Fruit fly (Drosophila melanogaster) whole organism, embryonic: ENCODE results near the gene Lamtor4.
A peak's percentile ranks its signal among the peaks of the same experiment; 100 is the strongest.

Experiments
- BEAF-32 ChIP-seq: fragments of 200-800 bp; sonication (Bioruptor generic); optimal IDR thresholded peaks from 3 replicates; lab custom pipeline; 2017; ENCODE audit warnings: missing biosample characterization, missing genetic modification characterization, mild to moderate bottlenecking, moderate library complexity, missing genetic modification reagents
- CG10147 ChIP-seq: fragments of 200-800 bp; sonication (Bioruptor generic); optimal IDR thresholded peaks from 2 replicates; lab custom pipeline; 2019; ENCODE audit warnings: missing biosample characterization, mild to moderate bottlenecking, missing genetic modification characterization, moderate library complexity
- CG10267 ChIP-seq: fragments of 200-800 bp; sonication (Bioruptor generic); optimal IDR thresholded peaks from 2 replicates; lab custom pipeline; 2018; ENCODE audit warnings: missing biosample characterization, mild to moderate bottlenecking, missing genetic modification characterization, moderate library complexity
- CG11085 ChIP-seq: fragments of 200-800 bp; sonication (Bioruptor generic); IDR thresholded peaks from 2 replicates; pipeline ENCODE4 v1.3.6; 2022; ENCODE audit warnings: missing biosample characterization, missing genetic modification characterization
- CG11560 ChIP-seq: fragments of 200-800 bp; sonication (Bioruptor generic); IDR thresholded peaks from 3 replicates; pipeline ENCODE4 v1.3.6; 2022; ENCODE audit warnings: missing biosample characterization, missing genetic modification characterization
- CG13424 ChIP-seq: fragments of 200-800 bp; sonication (Bioruptor generic); optimal IDR thresholded peaks from 2 replicates; lab custom pipeline; 2019; ENCODE audit warnings: missing biosample characterization, mild to moderate bottlenecking, missing genetic modification characterization, moderate library complexity
- CG14965 ChIP-seq: fragments of 200-800 bp; sonication (Bioruptor generic); optimal IDR thresholded peaks from 2 replicates; lab custom pipeline; 2016; ENCODE audit warnings: missing biosample characterization, missing genetic modification characterization, borderline replicate concordance
- CG17912 ChIP-seq: fragments of 200-800 bp; sonication (Bioruptor generic); optimal IDR thresholded peaks from 2 replicates; lab custom pipeline; 2018; ENCODE audit warnings: missing biosample characterization, mild to moderate bottlenecking, missing genetic modification characterization
- CG1792 ChIP-seq: fragments of 200-800 bp; sonication (Bioruptor generic); optimal IDR thresholded peaks from 2 replicates; lab custom pipeline; 2016; ENCODE audit warnings: missing biosample characterization, missing genetic modification characterization
- CG18262 ChIP-seq: fragments of 200-800 bp; optimal IDR thresholded peaks from 3 replicates; lab custom pipeline; 2019; ENCODE audit warnings: missing biosample characterization, mild to moderate bottlenecking, missing genetic modification characterization, moderate library complexity
- CG1832 ChIP-seq: fragments of 200-800 bp; sonication (Bioruptor generic); optimal IDR thresholded peaks from 2 replicates; lab custom pipeline; 2017; ENCODE audit warnings: missing biosample characterization, mild to moderate bottlenecking, missing genetic modification characterization, inconsistent platforms
- CG2202 ChIP-seq: fragments of 200-800 bp; sonication (Bioruptor generic); optimal IDR thresholded peaks from 2 replicates; lab custom pipeline; 2018; ENCODE audit warnings: missing biosample characterization, mild to moderate bottlenecking, missing genetic modification characterization
- CG4404 ChIP-seq: fragments of 200-800 bp; sonication (Bioruptor generic); IDR thresholded peaks from 2 replicates; pipeline ENCODE4 v1.3.6; 2022; ENCODE audit warnings: missing biosample characterization, missing genetic modification characterization
- CG4707 ChIP-seq: fragments of 200-800 bp; sonication (Bioruptor generic); optimal IDR thresholded peaks from 2 replicates; lab custom pipeline; 2018; ENCODE audit warnings: missing biosample characterization, mild to moderate bottlenecking, missing genetic modification characterization, moderate library complexity
- CG7372 ChIP-seq: fragments of 200-800 bp; sonication (Bioruptor generic); IDR thresholded peaks from 2 replicates; pipeline ENCODE4 v1.3.6; 2022; ENCODE audit warnings: missing biosample characterization, missing genetic modification characterization
- CrebB ChIP-seq: fragments of 200-800 bp; sonication (Bioruptor generic); optimal IDR thresholded peaks from 3 replicates; lab custom pipeline; 2018; ENCODE audit warnings: missing biosample characterization, mild to moderate bottlenecking, missing genetic modification characterization
- Dp ChIP-seq: fragments of 200-800 bp; sonication (Bioruptor generic); optimal IDR thresholded peaks from 2 replicates; lab custom pipeline; 2018; ENCODE audit warnings: missing biosample characterization, mild to moderate bottlenecking, missing genetic modification characterization, moderate library complexity
- H15 ChIP-seq: fragments of 200-800 bp; sonication (Bioruptor generic); IDR thresholded peaks from 3 replicates; pipeline ENCODE4 v1.3.6; 2022; ENCODE audit warnings: missing biosample characterization, missing genetic modification characterization
- Hand ChIP-seq: fragments of 200-800 bp; sonication (Bioruptor generic); optimal IDR thresholded peaks from 2 replicates; lab custom pipeline; 2017; ENCODE audit warnings: mild to moderate bottlenecking, missing biosample characterization, missing genetic modification reagents, missing genetic modification characterization
- Hr3 ChIP-seq: fragments of 200-800 bp; sonication (Bioruptor generic); optimal IDR thresholded peaks from 3 replicates; lab custom pipeline; 2016; ENCODE audit warnings: missing biosample characterization, missing genetic modification characterization
- Hr39 ChIP-seq: fragments of >200 bp; optimal IDR thresholded peaks from 2 replicates; lab custom pipeline; 2017
- Hr51 ChIP-seq, 2 experiments: fragments of 200-800 bp; sonication (Bioruptor generic); optimal IDR thresholded peaks; 2 replicates in 1 of 2; 3 replicates in 1 of 2; lab custom pipeline; 2016 to 2018; ENCODE audit warnings: missing biosample characterization in 2 of 2, missing genetic modification characterization in 2 of 2, mild to moderate bottlenecking in 1 of 2, moderate library complexity in 1 of 2
- Jarid2 ChIP-seq: fragments of 200-800 bp; sonication (Bioruptor generic); optimal IDR thresholded peaks from 3 replicates; lab custom pipeline; 2017; ENCODE audit warnings: mild to moderate bottlenecking, missing biosample characterization, missing genetic modification reagents, missing genetic modification characterization
- Kr ChIP-seq: fragments of 200-800 bp; sonication (Bioruptor generic); optimal IDR thresholded peaks from 2 replicates; lab custom pipeline; 2017; ENCODE audit warnings: missing biosample characterization, mild to moderate bottlenecking, missing genetic modification characterization
- Mes4 ChIP-seq: fragments of 200-800 bp; sonication (Bioruptor generic); optimal IDR thresholded peaks from 2 replicates; lab custom pipeline; 2016; ENCODE audit warnings: missing biosample characterization, missing genetic modification characterization
- Myb ChIP-seq: fragments of 200-800 bp; sonication (Bioruptor generic); optimal IDR thresholded peaks from 2 replicates; lab custom pipeline; 2016; ENCODE audit warnings: missing biosample characterization, missing genetic modification characterization
- NC2α ChIP-seq: fragments of 200-800 bp; sonication (Bioruptor generic); optimal IDR thresholded peaks from 2 replicates; lab custom pipeline; 2016; ENCODE audit warnings: missing biosample characterization, missing genetic modification characterization
- Oaz ChIP-seq: fragments of 200-800 bp; sonication (Bioruptor generic); IDR thresholded peaks from 2 replicates; pipeline ENCODE4 v1.3.6; 2022; ENCODE audit warnings: missing biosample characterization, missing genetic modification characterization
- Vsx1 ChIP-seq: fragments of 200-800 bp; sonication (Bioruptor generic); optimal IDR thresholded peaks from 2 replicates; lab custom pipeline; 2017; ENCODE audit warnings: missing biosample characterization, mild to moderate bottlenecking, missing genetic modification characterization, missing genetic modification reagents
- amos ChIP-seq: fragments of 200-800 bp; sonication (Bioruptor generic); IDR thresholded peaks from 2 replicates; pipeline ENCODE4 v1.3.6; 2022; ENCODE audit warnings: missing biosample characterization, missing genetic modification characterization; ENCODE audit not compliant: partially characterized antibody
- crol ChIP-seq: fragments of 200-800 bp; sonication (Bioruptor generic); IDR thresholded peaks from 2 replicates; pipeline ENCODE4 v1.3.6; 2022; ENCODE audit warnings: missing biosample characterization, missing genetic modification characterization
- fru ChIP-seq: fragments of >200 bp; optimal IDR thresholded peaks from 2 replicates; lab custom pipeline; 2017
- gem ChIP-seq: fragments of 200-800 bp; sonication (Bioruptor generic); optimal IDR thresholded peaks from 2 replicates; lab custom pipeline; 2019; ENCODE audit warnings: missing biosample characterization, mild to moderate bottlenecking, missing genetic modification characterization, moderate library complexity
- ham ChIP-seq: fragments of 200-800 bp; sonication (Bioruptor generic); IDR thresholded peaks from 2 replicates; pipeline ENCODE4 v1.3.6; 2022; ENCODE audit warnings: missing biosample characterization, missing genetic modification characterization
- hbn ChIP-seq: fragments of 200-800 bp; sonication (Bioruptor generic); IDR thresholded peaks from 2 replicates; pipeline ENCODE4 v1.3.6; 2022; ENCODE audit warnings: missing biosample characterization, missing genetic modification characterization; ENCODE audit not compliant: partially characterized antibody
- her ChIP-seq: fragments of 200-800 bp; sonication (Bioruptor generic); optimal IDR thresholded peaks from 2 replicates; lab custom pipeline; 2016; ENCODE audit warnings: missing biosample characterization, missing genetic modification characterization
- ind ChIP-seq: fragments of 200-800 bp; sonication (Bioruptor generic); optimal IDR thresholded peaks from 3 replicates; lab custom pipeline; 2016; ENCODE audit warnings: missing biosample characterization, missing genetic modification characterization
- jing ChIP-seq: fragments of 200-800 bp; sonication (Bioruptor generic); optimal IDR thresholded peaks from 2 replicates; lab custom pipeline; 2018; ENCODE audit warnings: missing biosample characterization, mild to moderate bottlenecking, missing genetic modification characterization
- nerfin-2 ChIP-seq: fragments of 200-800 bp; sonication (Bioruptor generic); IDR thresholded peaks from 2 replicates; pipeline ENCODE4 v1.3.6; 2022; ENCODE audit warnings: missing biosample characterization, missing genetic modification characterization; ENCODE audit not compliant: partially characterized antibody
- org-1 ChIP-seq: fragments of 200-800 bp; sonication (Bioruptor generic); optimal IDR thresholded peaks from 2 replicates; lab custom pipeline; 2017; ENCODE audit warnings: missing biosample characterization, missing genetic modification characterization
- prd ChIP-seq, 3 experiments: fragments of >200 bp in 2 of 3; fragments of 200-800 bp in 1 of 3; sonication (Bioruptor generic) in 1 of 3; optimal IDR thresholded peaks in 2 of 3; IDR thresholded peaks in 1 of 3; 2 replicates in 2 of 3; 3 replicates in 1 of 3; pipeline versions ENCODE4 v1.3.6 to Lab custom; 2017 to 2022; ENCODE audit warnings: missing biosample characterization in 1 of 3, missing genetic modification characterization in 1 of 3
- row ChIP-seq: fragments of 200-800 bp; sonication (Bioruptor generic); IDR thresholded peaks from 3 replicates; pipeline ENCODE4 v1.3.6; 2022; ENCODE audit warnings: missing biosample characterization, missing genetic modification characterization
- salm ChIP-seq: fragments of 200-800 bp; sonication (Bioruptor generic); optimal IDR thresholded peaks from 2 replicates; lab custom pipeline; 2018; ENCODE audit warnings: missing biosample characterization, mild to moderate bottlenecking, missing genetic modification characterization
- sens ChIP-seq: fragments of 200-800 bp; sonication (Bioruptor generic); peaks from one replicate; lab custom pipeline; 2016; ENCODE audit warnings: missing biosample characterization, missing genetic modification characterization
- sima ChIP-seq: fragments of 200-800 bp; sonication (Bioruptor generic); optimal IDR thresholded peaks from 2 replicates; lab custom pipeline; 2016; ENCODE audit warnings: missing biosample characterization, missing genetic modification characterization
- sqz ChIP-seq: fragments of 200-800 bp; sonication (Bioruptor generic); optimal IDR thresholded peaks from 3 replicates; lab custom pipeline; 2018; ENCODE audit warnings: missing biosample characterization, mild to moderate bottlenecking, missing genetic modification characterization
- twi ChIP-seq: fragments of 200-800 bp; optimal IDR thresholded peaks from 2 replicates; lab custom pipeline; 2019; ENCODE audit warnings: missing biosample characterization, mild to moderate bottlenecking, missing genetic modification characterization, moderate library complexity
- usp ChIP-seq: fragments of >200 bp; optimal IDR thresholded peaks from 2 replicates; lab custom pipeline; 2017; ENCODE audit warnings: missing biosample characterization, missing genetic modification characterization
- vfl ChIP-seq: fragments of 200-800 bp; sonication (Bioruptor generic); optimal IDR thresholded peaks from 2 replicates; lab custom pipeline; 2016; ENCODE audit warnings: missing biosample characterization, missing genetic modification characterization

The Lamtor4 gene

DNA sequence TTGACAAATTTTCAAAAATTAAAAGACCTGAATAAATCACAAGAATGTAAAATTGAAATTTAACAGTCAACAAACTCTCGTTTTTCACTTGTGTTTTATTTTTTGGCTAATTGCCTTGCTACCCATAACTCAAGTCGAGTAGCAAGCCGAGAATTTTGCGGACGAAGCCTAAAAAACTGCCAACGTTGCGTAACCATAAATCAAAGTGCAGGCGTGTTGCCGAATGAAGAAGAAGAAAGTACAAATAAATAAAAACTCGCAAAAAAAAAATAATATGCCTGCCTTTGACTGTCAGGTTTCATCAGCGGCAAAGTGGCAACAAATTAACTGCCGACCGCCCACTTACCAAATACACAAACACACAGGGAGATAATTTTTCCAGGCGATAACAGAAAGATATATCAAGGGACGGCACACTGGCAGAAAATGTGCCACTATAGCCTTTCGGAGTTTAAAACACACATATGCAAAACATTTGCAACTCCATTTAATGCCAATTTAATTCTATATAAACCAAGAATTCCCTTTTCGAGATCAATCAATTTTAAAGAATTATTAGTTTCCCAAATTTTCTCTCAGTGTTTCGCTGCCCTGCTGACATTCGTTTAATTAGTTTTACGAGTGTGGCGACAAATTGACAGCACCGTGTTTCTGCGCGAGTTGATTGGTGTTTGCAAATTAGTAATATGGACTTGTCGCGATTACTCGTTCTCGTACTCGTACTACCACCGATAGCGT is 31.7 kb downstream of the Lamtor4 start (continued):
- TF ChIP-seq Hand (GFP tag; lab: Kevin White, UChicago) (peak; percentile 89), CG10147 (GFP tag; lab: Kevin White, UChicago) (peak; percentile 83), Myb (GFP tag; lab: Kevin White, UChicago) (peak; percentile 73), crol (GFP tag; lab: Robert Waterston, UW) (peak; percentile 39; the same call in 1 of the 2 replicates), Jarid2 (peak; percentile 64), vfl (GFP tag; lab: Kevin White, UChicago) (peak; percentile 39), CG18262 (tag; lab: Kevin White, UChicago) (no peak), CG1832 (no peak), Dp (GFP tag; lab: Kevin White, UChicago) (no peak), sima (GFP tag; lab: Kevin White, UChicago) (peak; percentile 33), Oaz (GFP tag; lab: Robert Waterston, UW) (peak; percentile 86), H15 (peak; percentile 76; the same call in 2 of the 3 replicates), CG14965 (GFP tag; lab: Kevin White, UChicago) (peak; percentile 57), her (GFP tag; lab: Kevin White, UChicago) (peak; percentile 81), CG10267 (tag; lab: Kevin White, UChicago) (peak; percentile 43), CG17912 (GFP tag; lab: Kevin White, UChicago) (peak; percentile 20), jing (GFP tag; lab: Kevin White, UChicago) (peak; percentile 66), BEAF-32 (GFP tag; lab: Kevin White, UChicago) (no peak), CG7372 (GFP tag; lab: Robert Waterston, UW) (peak; percentile 83), Vsx1 (GFP tag; lab: Kevin White, UChicago) (peak; percentile 46), Mes4 (GFP tag; lab: Kevin White, UChicago) (peak; percentile 78), salm (peak; percentile 58), row (peak; percentile 95), CG13424 (tag; lab: Kevin White, UChicago) (peak; percentile 90), hbn (GFP tag; lab: Robert Waterston, UW) (no peak), CG4707 (GFP tag; lab: Kevin White, UChicago) (peak; percentile 20), amos (GFP tag; lab: Robert Waterston, UW) (no peak), CrebB (tag; lab: Kevin White, UChicago) (peak; percentile 85), CG4404 (GFP tag; lab: Robert Waterston, UW) (peak; percentile 66), CG1792 (GFP tag; lab: Kevin White, UChicago) (peak; percentile 85), CG11085 (GFP tag; lab: Robert Waterston, UW) (peak; percentile 81), Hr51 (GFP tag; optimal IDR thresholded peaks at IDR 0.05; lab: Kevin White, UChicago) (peak; percentile 76 to 86), fru (lab: Kevin White, UChicago) (no peak), usp (no peak), ind (GFP tag; lab: Kevin White, UChicago) (peak; percentile 87), nerfin-2 (GFP tag; lab: Robert Waterston, UW) (no peak), prd (optimal IDR thresholded peaks at IDR 0.05; lab: Kevin White, UChicago) (no peak), prd (GFP tag; IDR thresholded peaks at IDR 0.05; lab: Robert Waterston, UW) (peak; percentile 89), sqz (GFP tag; lab: Kevin White, UChicago) (peak; percentile 47), Hr39 (lab: Kevin White, UChicago) (no peak), Hr3 (peak; percentile 78), gem (peak; percentile 87), sens (peak; percentile 95), NC2α (GFP tag; lab: Kevin White, UChicago) (peak; percentile 53), CG11560 (tag; lab: Robert Waterston, UW) (peak; percentile 59; the same call in 1 of the 3 replicates), Kr (GFP tag; lab: Kevin White, UChicago) (no peak), CG2202 (tag; lab: Kevin White, UChicago) (peak; percentile 5), ham (GFP tag; lab: Robert Waterston, UW) (peak; percentile 79), twi (tag; lab: Kevin White, UChicago) (no peak), org-1 (GFP tag; lab: Kevin White, UChicago) (peak; percentile 84)
